Fruit fly (Drosophila melanogaster) whole organism, embryonic: Measurements from ENCODE around the gene CG34258.

ENCODE experiments used
- BtbVII ChIP-seq: fragments of 200-800 bp; sonication (Bioruptor generic); optimal IDR thresholded peaks from 3 replicates; lab custom pipeline; 2017; ENCODE audit warnings: missing biosample characterization, mild to moderate bottlenecking, missing genetic modification characterization
- CG12391 ChIP-seq: fragments of 200-800 bp; sonication (Bioruptor generic); optimal IDR thresholded peaks from 3 replicates; lab custom pipeline; 2018; ENCODE audit warnings: missing biosample characterization, mild to moderate bottlenecking, missing genetic modification characterization, moderate library complexity
- CG12769 ChIP-seq: fragments of 200-800 bp; sonication (Bioruptor generic); optimal IDR thresholded peaks from 2 replicates; lab custom pipeline; 2019; ENCODE audit warnings: missing biosample characterization, mild to moderate bottlenecking, missing genetic modification characterization, moderate library complexity
- CG13287 ChIP-seq: fragments of 200-800 bp; sonication (Bioruptor generic); IDR thresholded peaks from 2 replicates; pipeline ENCODE4 v1.3.6; 2022; ENCODE audit warnings: missing biosample characterization, missing genetic modification characterization; ENCODE audit not compliant: partially characterized antibody
- CG13424 ChIP-seq: fragments of 200-800 bp; sonication (Bioruptor generic); optimal IDR thresholded peaks from 2 replicates; lab custom pipeline; 2019; ENCODE audit warnings: missing biosample characterization, mild to moderate bottlenecking, missing genetic modification characterization, moderate library complexity
- CG17359 ChIP-seq: fragments of 200-800 bp; sonication (Bioruptor generic); optimal IDR thresholded peaks from 3 replicates; lab custom pipeline; 2018; ENCODE audit warnings: missing biosample characterization, mild to moderate bottlenecking, missing genetic modification characterization, moderate library complexity
- CG18262 ChIP-seq: fragments of 200-800 bp; optimal IDR thresholded peaks from 3 replicates; lab custom pipeline; 2019; ENCODE audit warnings: missing biosample characterization, mild to moderate bottlenecking, missing genetic modification characterization, moderate library complexity
- CG18599 ChIP-seq: fragments of 200-800 bp; sonication (Bioruptor generic); optimal IDR thresholded peaks from 3 replicates; lab custom pipeline; 2017; ENCODE audit warnings: missing biosample characterization, missing genetic modification characterization, mild to moderate bottlenecking, moderate library complexity, missing genetic modification reagents
- CG2199 ChIP-seq: fragments of 200-800 bp; sonication (Bioruptor generic); IDR thresholded peaks from 3 replicates; pipeline ENCODE4 v1.3.6; 2022; ENCODE audit warnings: missing biosample characterization, missing genetic modification characterization
- CG2678 ChIP-seq: fragments of 200-800 bp; sonication (Bioruptor generic); optimal IDR thresholded peaks from 3 replicates; lab custom pipeline; 2019; ENCODE audit warnings: missing biosample characterization, mild to moderate bottlenecking, missing genetic modification characterization, moderate library complexity
- CG2712 ChIP-seq: fragments of 200-800 bp; optimal IDR thresholded peaks from 3 replicates; lab custom pipeline; 2019; ENCODE audit warnings: missing biosample characterization, mild to moderate bottlenecking, missing genetic modification characterization, moderate library complexity
- CG30403 ChIP-seq: fragments of 200-800 bp; sonication (Bioruptor generic); optimal IDR thresholded peaks from 3 replicates; lab custom pipeline; 2016; ENCODE audit warnings: missing biosample characterization, missing genetic modification characterization
- CG31224 ChIP-seq: fragments of 200-800 bp; sonication (Bioruptor generic); IDR thresholded peaks from 2 replicates; pipeline ENCODE4 v1.3.6; 2022; ENCODE audit warnings: missing biosample characterization, missing genetic modification characterization
- CG31365 ChIP-seq: fragments of 200-800 bp; sonication (Bioruptor generic); optimal IDR thresholded peaks from 2 replicates; lab custom pipeline; 2018; ENCODE audit warnings: missing biosample characterization, mild to moderate bottlenecking, missing genetic modification characterization
- CG32772 ChIP-seq: fragments of 200-800 bp; sonication (Bioruptor generic); IDR thresholded peaks from 2 replicates; pipeline ENCODE4 v1.3.6; 2022; ENCODE audit warnings: missing biosample characterization, missing genetic modification characterization
- CG4360 ChIP-seq: fragments of 200-800 bp; sonication (Bioruptor generic); IDR thresholded peaks from 2 replicates; pipeline ENCODE4 v1.3.6; 2022; ENCODE audit warnings: missing biosample characterization, missing genetic modification characterization
- CG6683 ChIP-seq: fragments of 200-800 bp; sonication (Bioruptor generic); optimal IDR thresholded peaks from 2 replicates; lab custom pipeline; 2017; ENCODE audit warnings: missing biosample characterization, mild to moderate bottlenecking, missing genetic modification characterization, missing genetic modification reagents
- CG6813 ChIP-seq: fragments of 200-800 bp; sonication (Bioruptor generic); optimal IDR thresholded peaks from 2 replicates; lab custom pipeline; 2017; ENCODE audit warnings: missing biosample characterization, missing genetic modification characterization, mild to moderate bottlenecking, moderate library complexity, missing genetic modification reagents
- CG7839 ChIP-seq: fragments of 200-800 bp; sonication (Bioruptor generic); optimal IDR thresholded peaks from 3 replicates; lab custom pipeline; 2018; ENCODE audit warnings: missing biosample characterization, mild to moderate bottlenecking, missing genetic modification characterization, moderate library complexity
- CG9932 ChIP-seq: fragments of 200-800 bp; sonication (Bioruptor generic); IDR thresholded peaks from 2 replicates; pipeline ENCODE4 v1.3.6; 2022; ENCODE audit warnings: missing biosample characterization, missing genetic modification characterization
- Camta ChIP-seq: fragments of 200-800 bp; sonication (Bioruptor generic); optimal IDR thresholded peaks from 2 replicates; lab custom pipeline; 2016; ENCODE audit warnings: missing biosample characterization, missing genetic modification characterization
- Deaf1 ChIP-seq: fragments of 200-800 bp; optimal IDR thresholded peaks from 3 replicates; lab custom pipeline; 2019; ENCODE audit warnings: missing biosample characterization, mild to moderate bottlenecking, missing genetic modification characterization, moderate library complexity
- Drgx ChIP-seq: fragments of 200-800 bp; sonication (Bioruptor generic); IDR thresholded peaks from 2 replicates; pipeline ENCODE4 v1.3.6; 2022; ENCODE audit warnings: missing biosample characterization, missing genetic modification characterization
- E2f2 ChIP-seq: fragments of 200-800 bp; sonication (Bioruptor generic); IDR thresholded peaks from 2 replicates; pipeline ENCODE4 v1.3.6; 2022; ENCODE audit warnings: missing biosample characterization, missing genetic modification characterization
- Fer3 ChIP-seq: fragments of 200-800 bp; sonication (Bioruptor generic); optimal IDR thresholded peaks from 2 replicates; lab custom pipeline; 2018; ENCODE audit warnings: missing biosample characterization, mild to moderate bottlenecking, missing genetic modification characterization, moderate library complexity
- Max ChIP-seq: fragments of 200-800 bp; sonication (Bioruptor generic); optimal IDR thresholded peaks from 2 replicates; lab custom pipeline; 2016; ENCODE audit warnings: missing biosample characterization, mild to moderate bottlenecking, missing genetic modification characterization
- Oli ChIP-seq: fragments of 200-800 bp; sonication (Bioruptor generic); optimal IDR thresholded peaks from 2 replicates; lab custom pipeline; 2018; ENCODE audit warnings: missing biosample characterization, mild to moderate bottlenecking, missing genetic modification characterization, moderate library complexity
- Sin3A ChIP-seq: fragments of >200 bp; optimal IDR thresholded peaks from 2 replicates; lab custom pipeline; 2018
- ac ChIP-seq: fragments of 200-800 bp; sonication (Bioruptor generic); optimal IDR thresholded peaks from 3 replicates; lab custom pipeline; 2017; ENCODE audit warnings: missing biosample characterization, mild to moderate bottlenecking, missing genetic modification characterization
- bsh ChIP-seq, 2 experiments: fragments of 200-800 bp; sonication (Bioruptor generic); optimal IDR thresholded peaks; 2 replicates each; lab custom pipeline; 2017 to 2018; ENCODE audit warnings: mild to moderate bottlenecking in 2 of 2, missing biosample characterization in 2 of 2, missing genetic modification characterization in 2 of 2, moderate library complexity in 1 of 2
- btn ChIP-seq: fragments of 200-800 bp; sonication (Bioruptor generic); optimal IDR thresholded peaks from 2 replicates; lab custom pipeline; 2016; ENCODE audit warnings: missing biosample characterization, missing genetic modification characterization
- caup ChIP-seq: fragments of 200-800 bp; sonication (Bioruptor generic); optimal IDR thresholded peaks from 3 replicates; lab custom pipeline; 2017; ENCODE audit warnings: missing biosample characterization, mild to moderate bottlenecking, missing genetic modification characterization, moderate library complexity; ENCODE audit not compliant: severe bottlenecking
- crol ChIP-seq: fragments of 200-800 bp; sonication (Bioruptor generic); IDR thresholded peaks from 2 replicates; pipeline ENCODE4 v1.3.6; 2022; ENCODE audit warnings: missing biosample characterization, missing genetic modification characterization
- dmrt99B ChIP-seq: fragments of 200-800 bp; sonication (Bioruptor generic); optimal IDR thresholded peaks from 2 replicates; lab custom pipeline; 2018; ENCODE audit warnings: missing biosample characterization, mild to moderate bottlenecking, missing genetic modification characterization, moderate library complexity
- grau ChIP-seq: fragments of 200-800 bp; optimal IDR thresholded peaks from 3 replicates; lab custom pipeline; 2019; ENCODE audit warnings: missing biosample characterization, mild to moderate bottlenecking, missing genetic modification characterization, moderate library complexity
- kay ChIP-seq: fragments of 200-800 bp; sonication (Bioruptor generic); optimal IDR thresholded peaks from 2 replicates; lab custom pipeline; 2016; ENCODE audit warnings: missing biosample characterization, missing genetic modification characterization
- lov ChIP-seq, 2 experiments: fragments of 200-800 bp in 1 of 2; fragments of >200 bp in 1 of 2; sonication (Bioruptor generic) in 1 of 2; IDR thresholded peaks in 1 of 2; optimal IDR thresholded peaks in 1 of 2; 2 replicates in 1 of 2; 3 replicates in 1 of 2; pipeline versions ENCODE4 v1.3.6 to Lab custom; 2017 to 2022; ENCODE audit warnings: missing biosample characterization in 1 of 2, missing genetic modification characterization in 1 of 2
- pros ChIP-seq: fragments of 200-800 bp; sonication (Bioruptor generic); optimal IDR thresholded peaks from 3 replicates; lab custom pipeline; 2019; ENCODE audit warnings: missing biosample characterization, mild to moderate bottlenecking, missing genetic modification characterization, moderate library complexity
- schlank ChIP-seq: fragments of 200-800 bp; sonication (Bioruptor generic); optimal IDR thresholded peaks from 2 replicates; lab custom pipeline; 2018; ENCODE audit warnings: missing biosample characterization, mild to moderate bottlenecking, missing genetic modification characterization
- scrt ChIP-seq: fragments of 200-800 bp; sonication (Bioruptor generic); optimal IDR thresholded peaks from 2 replicates; lab custom pipeline; 2018; ENCODE audit warnings: missing biosample characterization, mild to moderate bottlenecking, missing genetic modification characterization, moderate library complexity
- sens ChIP-seq: fragments of 200-800 bp; sonication (Bioruptor generic); peaks from one replicate; lab custom pipeline; 2016; ENCODE audit warnings: missing biosample characterization, missing genetic modification characterization
- slbo ChIP-seq: fragments of 200-800 bp; sonication (Bioruptor generic); IDR thresholded peaks from 2 replicates; pipeline ENCODE4 v1.3.6; 2022; ENCODE audit warnings: missing biosample characterization, missing genetic modification characterization
- slp2 ChIP-seq: fragments of 200-800 bp; sonication (Bioruptor generic); optimal IDR thresholded peaks from 2 replicates; lab custom pipeline; 2016; ENCODE audit warnings: missing biosample characterization, missing genetic modification characterization
- sug ChIP-seq: fragments of 200-800 bp; optimal IDR thresholded peaks from 2 replicates; lab custom pipeline; 2019; ENCODE audit warnings: missing biosample characterization, mild to moderate bottlenecking, missing genetic modification characterization, moderate library complexity
- tio ChIP-seq: fragments of 200-800 bp; sonication (Bioruptor generic); optimal IDR thresholded peaks from 2 replicates; lab custom pipeline; 2017; ENCODE audit warnings: missing biosample characterization, missing genetic modification characterization, inconsistent platforms
- wdn ChIP-seq: fragments of 200-800 bp; sonication (Bioruptor generic); IDR thresholded peaks from 2 replicates; pipeline ENCODE4 v1.3.6; 2022; ENCODE audit warnings: missing biosample characterization, missing genetic modification characterization
- zf30C ChIP-seq: fragments of 200-800 bp; sonication (Bioruptor generic); optimal IDR thresholded peaks from 3 replicates; lab custom pipeline; 2018; ENCODE audit warnings: missing biosample characterization, mild to moderate bottlenecking, missing genetic modification characterization
- zfh2 ChIP-seq: fragments of 200-800 bp; sonication (Bioruptor generic); optimal IDR thresholded peaks from 2 replicates; lab custom pipeline; 2016; ENCODE audit warnings: missing biosample characterization, missing genetic modification characterization

CG34258 gene

DNA sequence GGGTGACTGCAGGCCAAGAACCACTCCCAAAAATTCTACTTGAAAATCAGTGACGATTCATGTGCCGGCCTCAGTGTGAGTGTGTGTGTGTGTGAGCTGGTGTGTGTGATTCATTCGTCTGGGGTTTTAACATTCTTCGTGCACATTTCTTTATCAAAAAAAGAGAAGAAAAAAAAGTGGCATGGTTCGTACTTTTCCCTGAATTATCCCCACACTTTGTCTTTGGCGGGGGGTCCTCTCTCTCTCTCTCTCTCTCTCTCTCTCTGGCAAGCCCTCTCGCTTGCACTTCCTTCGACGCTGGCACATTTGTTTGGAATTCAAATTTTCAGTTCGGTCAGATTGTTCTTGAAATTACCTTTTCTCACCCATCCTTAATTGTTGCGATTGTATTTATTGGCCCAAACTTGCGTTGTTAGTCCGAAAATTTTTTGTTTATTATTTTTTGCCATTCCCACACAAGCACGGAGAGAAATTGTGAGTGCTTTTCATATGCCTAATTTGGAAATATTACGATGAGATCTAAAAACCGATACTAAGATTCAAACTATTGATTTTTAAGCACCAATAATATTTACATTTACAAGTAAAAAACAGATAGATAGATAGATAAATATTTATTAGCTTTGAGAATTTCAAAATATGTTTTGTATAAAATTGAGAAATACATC is 22.6 kb downstream of the CG34258 start (continued):
- TF ChIP-seq sens (GFP tag; lab: Kevin White, UChicago) = peak; percentile 84
- TF ChIP-seq CG2712 (tag; lab: Kevin White, UChicago) = peak; percentile 8
- TF ChIP-seq caup (GFP tag; lab: Kevin White, UChicago) = no peak
- TF ChIP-seq dmrt99B = no peak
- TF ChIP-seq CG7839 (tag; lab: Kevin White, UChicago) = peak; percentile 32
- peak; percentile 13 for TF ChIP-seq CG6813 (GFP tag; lab: Kevin White, UChicago)
- TF ChIP-seq CG6683 (GFP tag; lab: Kevin White, UChicago) = no peak
- peak; percentile 58 for TF ChIP-seq CG12769 (tag; lab: Kevin White, UChicago)
- peak; percentile 56; the same call in 1 of the 2 replicates for TF ChIP-seq slbo (GFP tag; lab: Robert Waterston, UW)
- TF ChIP-seq CG4360 (GFP tag; lab: Robert Waterston, UW) = peak; percentile 21; the same call in 1 of the 2 replicates
- TF ChIP-seq Sin3A (lab: Kevin White, UChicago) = no peak
- peak; percentile 10 for TF ChIP-seq CG18262 (tag; lab: Kevin White, UChicago)
- peak; percentile 93 for TF ChIP-seq sug
- TF ChIP-seq Max (GFP tag; lab: Kevin White, UChicago) = no peak
- TF ChIP-seq zf30C (GFP tag; lab: Kevin White, UChicago) = peak; percentile 59
- TF ChIP-seq lov (optimal IDR thresholded peaks at IDR 0.05; lab: Kevin White, UChicago) = no peak
- TF ChIP-seq lov (GFP tag; IDR thresholded peaks at IDR 0.05; lab: Robert Waterston, UW) = 0 out of 3 replicates have a peak, but pooled peaks have one; percentile 17
- TF ChIP-seq tio (GFP tag; lab: Kevin White, UChicago) = peak; percentile 8
- peak; percentile 9 for TF ChIP-seq CG13424
- TF ChIP-seq CG9932 (GFP tag; lab: Robert Waterston, UW) = peak; percentile 36; the same call in 1 of the 2 replicates
- 0 out of 2 replicates have a peak, but pooled peaks have one; percentile 21 for TF ChIP-seq CG32772
- TF ChIP-seq BtbVII (GFP tag; lab: Kevin White, UChicago) = no peak
- peak; percentile 20 for TF ChIP-seq CG18599
- TF ChIP-seq CG17359 (tag; lab: Kevin White, UChicago) = peak; percentile 8
- TF ChIP-seq grau = peak; percentile 60
- peak; percentile 45; the same call in 1 of the 2 replicates for TF ChIP-seq Drgx (GFP tag; lab: Robert Waterston, UW)
- peak; percentile 47 for TF ChIP-seq CG12391
- no peak for TF ChIP-seq btn (GFP tag; lab: Kevin White, UChicago)
- peak; percentile 3 for TF ChIP-seq pros
- TF ChIP-seq E2f2 (GFP tag; lab: Robert Waterston, UW) = 0 out of 2 replicates have a peak, but pooled peaks have one; percentile 6
- TF ChIP-seq ac (GFP tag; lab: Kevin White, UChicago) = no peak
- TF ChIP-seq CG13287 (GFP tag; lab: Robert Waterston, UW) = no peak
- TF ChIP-seq wdn (GFP tag; lab: Robert Waterston, UW) = no peak
- no peak for TF ChIP-seq kay (GFP tag; lab: Kevin White, UChicago)
- peak; percentile 65 for TF ChIP-seq Deaf1 (tag; lab: Kevin White, UChicago)
- TF ChIP-seq CG2678 (tag; lab: Kevin White, UChicago) = peak; percentile 26
- peak; percentile 22 for TF ChIP-seq slp2 (GFP tag; lab: Kevin White, UChicago)
- peak; percentile 47 for TF ChIP-seq Fer3 (tag; lab: Kevin White, UChicago)
- TF ChIP-seq CG31365 = no peak
- no peak for TF ChIP-seq schlank (tag; lab: Kevin White, UChicago)
- no peak for TF ChIP-seq CG31224 (GFP tag; lab: Robert Waterston, UW)
- TF ChIP-seq crol = peak; percentile 84
- TF ChIP-seq CG30403 (GFP tag; lab: Kevin White, UChicago) = peak; percentile 40
- no peak for TF ChIP-seq scrt (GFP tag; lab: Kevin White, UChicago)
- TF ChIP-seq CG2199 = 0 out of 3 replicates have a peak, but pooled peaks have one; percentile 49
- no peak for TF ChIP-seq Camta (GFP tag; lab: Kevin White, UChicago)
- no peak for TF ChIP-seq Oli (tag; lab: Kevin White, UChicago)
- TF ChIP-seq bsh (GFP tag; optimal IDR thresholded peaks at IDR 0.05; lab: Kevin White, UChicago) = peak in 1 of 2 experiments; percentile 11
- peak; percentile 17 for TF ChIP-seq zfh2
- TF ChIP-seq, all 482 proteins: peak for 69
